Worm (Caenorhabditis elegans) whole organism, late embryonic: Measurements from ENCODE around the gene srx-76.
A peak's percentile ranks its signal among the peaks of the same experiment; 100 is the strongest.

Source experiments
- C38D4.7 ChIP-seq: fragments of 200-800 bp; sonication (Bioruptor generic); optimal IDR thresholded peaks from 2 replicates; lab custom pipeline; 2018; ENCODE audit warnings: mild to moderate bottlenecking, missing genetic modification characterization, moderate library complexity, missing compliant biosample characterization
- ahr-1 ChIP-seq: sonication (generic microtip); optimal IDR thresholded peaks from 2 replicates; lab custom pipeline; 2016; ENCODE audit warnings: missing genetic modification characterization, missing compliant biosample characterization
- ama-1 ChIP-seq: fragments of 150-350 bp; optimal IDR thresholded peaks from 2 replicates; lab custom pipeline; 2014
- ceh-14 ChIP-seq: sonication (generic microtip); optimal IDR thresholded peaks from 2 replicates; lab custom pipeline; 2016; ENCODE audit warnings: missing genotype, missing genetic modification characterization, missing compliant biosample characterization
- ceh-18 ChIP-seq: sonication (generic microtip); optimal IDR thresholded peaks from 2 replicates; lab custom pipeline; 2016; ENCODE audit warnings: missing genetic modification characterization, missing compliant biosample characterization
- ceh-19 ChIP-seq: fragments of 200-800 bp; sonication (Bioruptor generic); optimal IDR thresholded peaks from 2 replicates; lab custom pipeline; 2018; ENCODE audit warnings: mild to moderate bottlenecking, missing genetic modification characterization, missing compliant biosample characterization
- ceh-30 ChIP-seq: fragments of 150-350 bp; optimal IDR thresholded peaks from 2 replicates; lab custom pipeline; 2014; ENCODE audit warnings: missing biosample characterization, missing genetic modification characterization
- ceh-34 ChIP-seq: sonication (generic microtip); optimal IDR thresholded peaks from 2 replicates; lab custom pipeline; 2016; ENCODE audit warnings: mild to moderate bottlenecking, missing genetic modification characterization, missing compliant biosample characterization
- ceh-48 ChIP-seq: sonication (generic microtip); optimal IDR thresholded peaks from 2 replicates; lab custom pipeline; 2016; ENCODE audit warnings: missing genetic modification characterization, inconsistent platforms, missing compliant biosample characterization
- ceh-9 ChIP-seq: sonication (generic microtip); optimal IDR thresholded peaks from 2 replicates; lab custom pipeline; 2016; ENCODE audit warnings: mild to moderate bottlenecking, missing genetic modification characterization, inconsistent platforms, missing compliant biosample characterization
- che-1 ChIP-seq: sonication (generic microtip); optimal IDR thresholded peaks from 2 replicates; lab custom pipeline; 2016; ENCODE audit warnings: mild to moderate bottlenecking, missing genetic modification characterization, missing compliant biosample characterization
- elt-2 ChIP-seq: sonication (generic microtip); optimal IDR thresholded peaks from 2 replicates; lab custom pipeline; 2016; ENCODE audit warnings: missing genetic modification reagents, missing genetic modification characterization, missing compliant biosample characterization
- elt-4 ChIP-seq: sonication (generic microtip); optimal IDR thresholded peaks from 2 replicates; lab custom pipeline; 2016; ENCODE audit warnings: missing genetic modification characterization, missing compliant biosample characterization
- fkh-6 ChIP-seq: sonication (generic microtip); optimal IDR thresholded peaks from 2 replicates; lab custom pipeline; 2016; ENCODE audit warnings: missing genetic modification characterization, missing compliant biosample characterization
- hlh-30 ChIP-seq: sonication (generic microtip); optimal IDR thresholded peaks from 2 replicates; lab custom pipeline; 2017; ENCODE audit warnings: antibody characterized with exemption, missing genetic modification characterization, missing compliant biosample characterization; ENCODE audit not compliant: insufficient read depth
- hlh-6 ChIP-seq: sonication (generic microtip); optimal IDR thresholded peaks from 2 replicates; lab custom pipeline; 2016; ENCODE audit warnings: missing genotype, missing genetic modification characterization, missing compliant biosample characterization
- hlh-8 ChIP-seq: sonication (generic microtip); optimal IDR thresholded peaks from 2 replicates; lab custom pipeline; 2016; ENCODE audit warnings: missing genotype, missing genetic modification characterization, missing compliant biosample characterization
- mec-3 ChIP-seq: sonication (generic microtip); optimal IDR thresholded peaks from 2 replicates; lab custom pipeline; 2016; ENCODE audit warnings: borderline replicate concordance, missing genetic modification characterization, missing compliant biosample characterization
- nfya-1 ChIP-seq: sonication (generic microtip); optimal IDR thresholded peaks from 2 replicates; lab custom pipeline; 2017; ENCODE audit warnings: missing genetic modification characterization, mild to moderate bottlenecking, missing compliant biosample characterization, antibody characterized with exemption, moderate library complexity
- nhr-11 ChIP-seq: fragments of 150-350 bp; optimal IDR thresholded peaks from 2 replicates; lab custom pipeline; 2014; ENCODE audit warnings: missing biosample characterization, missing genetic modification characterization
- npax-4 ChIP-seq: sonication (generic microtip); optimal IDR thresholded peaks from 2 replicates; lab custom pipeline; 2016; ENCODE audit warnings: missing genetic modification characterization, missing compliant biosample characterization
- odd-2 ChIP-seq: sonication (generic microtip); optimal IDR thresholded peaks from 2 replicates; lab custom pipeline; 2017; ENCODE audit warnings: antibody characterized with exemption, mild to moderate bottlenecking, missing genetic modification characterization, missing compliant biosample characterization
- pat-9 ChIP-seq: fragments of 200-800 bp; sonication (Bioruptor generic); optimal IDR thresholded peaks from 2 replicates; lab custom pipeline; 2018; ENCODE audit warnings: mild to moderate bottlenecking, missing genetic modification characterization, moderate library complexity, missing compliant biosample characterization
- pax-1 ChIP-seq: fragments of 150-350 bp; optimal IDR thresholded peaks from 2 replicates; lab custom pipeline; 2014; ENCODE audit warnings: missing biosample characterization, missing genetic modification characterization
- pha-2 ChIP-seq: sonication (generic microtip); optimal IDR thresholded peaks from 2 replicates; lab custom pipeline; 2017; ENCODE audit warnings: mild to moderate bottlenecking, missing genetic modification characterization, missing compliant biosample characterization
- pros-1 ChIP-seq: fragments of 150-350 bp; optimal IDR thresholded peaks from 2 replicates; lab custom pipeline; 2014; ENCODE audit warnings: missing biosample characterization, missing genetic modification reagents, missing genetic modification characterization
- sox-4 ChIP-seq: sonication (generic microtip); optimal IDR thresholded peaks from 2 replicates; lab custom pipeline; 2017; ENCODE audit warnings: mild to moderate bottlenecking, missing genetic modification characterization, inconsistent platforms, missing compliant biosample characterization
- tbx-2 ChIP-seq: sonication (generic microtip); optimal IDR thresholded peaks from 2 replicates; lab custom pipeline; 2016; ENCODE audit warnings: missing genetic modification characterization, missing compliant biosample characterization
- tbx-7 ChIP-seq: sonication (generic microtip); optimal IDR thresholded peaks from 2 replicates; lab custom pipeline; 2016; ENCODE audit warnings: missing genotype, missing genetic modification characterization, missing compliant biosample characterization
- ttx-3 ChIP-seq: sonication (generic microtip); optimal IDR thresholded peaks from 2 replicates; lab custom pipeline; 2016; ENCODE audit warnings: missing genetic modification reagents, missing genetic modification characterization, missing compliant biosample characterization
- unc-42 ChIP-seq: sonication (generic microtip); optimal IDR thresholded peaks from 2 replicates; lab custom pipeline; 2016; ENCODE audit warnings: missing genotype, missing genetic modification characterization, missing compliant biosample characterization
- ztf-16 ChIP-seq: sonication (generic microtip); optimal IDR thresholded peaks from 2 replicates; lab custom pipeline; 2017; ENCODE audit warnings: missing genetic modification characterization, missing compliant biosample characterization

Gene srx-76

DNA sequence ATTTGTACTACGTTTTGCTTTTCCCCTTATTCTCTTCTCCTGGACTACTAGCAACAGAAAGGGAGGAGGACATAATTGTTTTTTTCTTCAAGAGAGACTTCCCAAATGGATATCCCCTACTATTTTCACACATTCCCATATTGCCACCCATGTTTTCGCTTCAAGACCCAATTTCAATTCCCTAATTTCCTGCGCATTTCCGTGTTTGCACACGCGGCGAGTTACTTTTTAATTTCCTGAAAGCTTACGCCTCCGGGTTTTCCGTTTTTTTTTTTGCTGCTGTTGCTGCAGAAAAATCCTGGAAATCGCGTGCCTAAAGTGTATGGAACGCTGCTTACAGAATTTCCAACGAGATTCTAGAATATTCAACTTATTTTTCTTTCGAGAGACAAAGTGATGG, 39.3 kb upstream of the srx-76 start:
- TF ChIP-seq ceh-19 (GFP tag; lab: Kevin White, UChicago): peak; percentile 29
- peak; percentile 34 for TF ChIP-seq tbx-2 (tag; lab: Kevin White, UChicago)
- TF ChIP-seq unc-42 (tag; lab: Kevin White, UChicago): peak; percentile 21
- TF ChIP-seq che-1 (tag; lab: Kevin White, UChicago): peak; percentile 3
- TF ChIP-seq ama-1 (lab: Kevin White, UChicago): no peak
- peak; percentile 6 for TF ChIP-seq ttx-3 (tag; lab: Kevin White, UChicago)
- TF ChIP-seq tbx-7: no peak
- TF ChIP-seq, all 69 proteins: peak for 5

DNA sequence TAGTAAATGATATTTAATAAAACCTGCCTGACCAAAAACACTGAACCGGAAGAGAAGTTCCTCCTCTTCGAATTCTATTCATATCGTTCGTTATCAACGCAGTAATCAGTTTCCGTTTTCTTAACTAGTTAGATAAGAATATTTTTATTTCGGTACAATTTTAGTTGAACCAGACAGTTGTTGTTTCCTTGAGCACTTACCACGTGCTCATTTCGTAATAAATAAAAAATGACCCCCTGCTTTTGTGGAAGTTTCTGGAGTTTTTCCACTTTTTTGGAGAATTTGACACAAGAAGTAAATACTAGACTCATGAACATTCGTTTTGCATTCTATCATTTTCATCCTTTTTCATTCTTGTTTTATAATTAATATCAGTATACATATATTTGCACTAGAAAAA, 37.9 kb upstream of the srx-76 start:
- peak; percentile 32 for TF ChIP-seq elt-2 (tag; lab: Kevin White, UChicago)
- TF ChIP-seq hlh-6: no peak
- no peak for TF ChIP-seq ceh-30 (tag; lab: Kevin White, UChicago)
- TF ChIP-seq tbx-7: no peak
- TF ChIP-seq odd-2 (tag; lab: Kevin White, UChicago): no peak

DNA sequence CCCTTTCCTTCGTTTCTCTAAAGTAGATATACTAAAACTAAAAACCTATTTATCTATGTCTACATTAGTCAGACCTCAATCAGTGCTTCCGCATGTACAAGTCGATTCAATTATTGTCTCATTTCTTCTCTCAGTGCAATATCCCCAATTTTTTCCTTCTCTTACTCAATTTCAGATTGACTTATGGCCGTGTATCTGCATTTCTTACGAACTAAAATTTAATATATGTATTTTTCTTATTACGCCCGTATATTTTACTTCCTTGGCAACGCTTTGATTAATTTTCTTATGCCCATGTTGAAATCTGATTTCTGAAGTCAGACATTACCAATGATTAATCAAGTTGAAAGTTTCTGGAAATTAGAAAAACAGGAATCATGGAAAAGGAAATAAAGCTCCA, 36.7 kb upstream of the srx-76 start:
- TF ChIP-seq ztf-16 (tag; lab: Kevin White, UChicago) (no peak), unc-42 (tag; lab: Kevin White, UChicago) (peak; percentile 93), ceh-14 (tag; lab: Kevin White, UChicago) (peak; percentile 98)

DNA sequence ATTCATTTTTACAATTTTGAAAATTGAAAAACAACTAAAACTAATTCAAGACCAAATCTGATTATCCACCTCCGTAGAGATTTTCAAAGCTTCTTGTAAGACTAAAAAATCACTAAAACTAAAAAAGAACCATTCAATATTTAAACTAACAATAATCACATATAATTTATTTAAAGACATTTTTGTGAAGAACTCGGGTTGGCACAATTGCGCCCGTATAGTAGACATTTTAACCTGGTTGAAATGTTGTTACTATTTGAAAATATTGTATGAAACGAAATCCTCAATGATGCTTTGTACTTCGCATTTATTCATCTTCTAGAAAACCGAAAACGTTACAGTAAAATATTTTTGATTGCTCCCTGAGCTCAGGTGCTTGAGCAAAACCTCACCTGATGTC, 35.6 kb upstream of the srx-76 start:
- no peak for TF ChIP-seq ceh-34 (tag; lab: Kevin White, UChicago)
- no peak for TF ChIP-seq elt-4
- no peak for TF ChIP-seq unc-42 (tag; lab: Kevin White, UChicago)
- no peak for TF ChIP-seq hlh-8 (tag; lab: Kevin White, UChicago)
- no peak for TF ChIP-seq nfya-1 (tag; lab: Kevin White, UChicago)
- no peak for TF ChIP-seq hlh-30 (tag; lab: Kevin White, UChicago)
- no peak for TF ChIP-seq ceh-19 (GFP tag; lab: Kevin White, UChicago)
- TF ChIP-seq sox-4 (tag; lab: Kevin White, UChicago): no peak
- TF ChIP-seq npax-4 (tag; lab: Kevin White, UChicago): no peak
- no peak for TF ChIP-seq ceh-30 (tag; lab: Kevin White, UChicago)
- TF ChIP-seq nhr-11 (tag; lab: Kevin White, UChicago): no peak
- TF ChIP-seq pha-2: no peak
- no peak for TF ChIP-seq ceh-48
- TF ChIP-seq ceh-18: no peak
- no peak for TF ChIP-seq C38D4.7 (GFP tag; lab: Kevin White, UChicago)
- TF ChIP-seq, all 69 proteins: peak for 0

DNA sequence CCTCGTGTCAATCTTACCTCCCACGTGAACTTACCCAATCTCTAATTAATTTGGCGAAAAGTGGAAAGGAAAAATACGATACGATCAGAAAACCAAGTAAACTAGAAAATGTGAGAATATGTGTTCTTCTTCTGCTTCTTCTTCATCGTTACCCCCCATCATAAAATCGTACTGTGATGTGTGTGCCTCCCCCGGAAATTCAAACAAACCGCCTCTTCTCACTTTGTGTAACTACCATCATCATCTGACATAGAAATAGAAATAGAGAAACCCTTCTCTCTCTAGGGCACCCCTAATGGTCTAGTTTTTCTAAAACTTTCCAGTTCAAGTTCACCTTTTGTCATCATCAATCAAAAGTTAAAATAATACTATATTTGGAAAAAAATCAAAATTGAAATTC, 33.9 kb upstream of the srx-76 start:
- TF ChIP-seq mec-3 (tag; lab: Kevin White, UChicago): no peak
- no peak for TF ChIP-seq ama-1 (lab: Kevin White, UChicago)
- TF ChIP-seq npax-4 (tag; lab: Kevin White, UChicago): no peak
- no peak for TF ChIP-seq ceh-19 (GFP tag; lab: Kevin White, UChicago)
- TF ChIP-seq che-1 (tag; lab: Kevin White, UChicago): no peak
- no peak for TF ChIP-seq hlh-8 (tag; lab: Kevin White, UChicago)
- TF ChIP-seq fkh-6 (tag; lab: Kevin White, UChicago): no peak
- no peak for TF ChIP-seq ceh-9 (tag; lab: Kevin White, UChicago)
- TF ChIP-seq ceh-18: no peak
- no peak for TF ChIP-seq ztf-16 (tag; lab: Kevin White, UChicago)
- TF ChIP-seq sox-4 (tag; lab: Kevin White, UChicago): no peak
- TF ChIP-seq pat-9 (tag; lab: Kevin White, UChicago): no peak
- no peak for TF ChIP-seq pros-1 (tag; lab: Kevin White, UChicago)
- TF ChIP-seq ceh-48: no peak
- TF ChIP-seq ahr-1 (tag; lab: Kevin White, UChicago): no peak
- no peak for TF ChIP-seq pax-1 (tag; lab: Kevin White, UChicago)
- TF ChIP-seq hlh-6: no peak
